Fruit fly (Drosophila melanogaster) whole organism, embryonic: ENCODE data around the gene ebd2.

ENCODE experiments used
- Adf1 ChIP-seq: fragments of 200-800 bp; sonication (Bioruptor generic); IDR thresholded peaks from 2 replicates; pipeline ENCODE4 v1.3.6; 2022; ENCODE audit warnings: missing biosample characterization, missing genetic modification characterization
- B-H2 ChIP-seq: fragments of 200-800 bp; sonication (Bioruptor generic); optimal IDR thresholded peaks from 2 replicates; lab custom pipeline; 2018; ENCODE audit warnings: missing biosample characterization, mild to moderate bottlenecking, missing genetic modification characterization
- CG10209 ChIP-seq: fragments of 200-800 bp; sonication (Bioruptor generic); optimal IDR thresholded peaks from 3 replicates; lab custom pipeline; 2017; ENCODE audit warnings: missing biosample characterization, mild to moderate bottlenecking, missing genetic modification characterization, missing genetic modification reagents
- CG10462 ChIP-seq: fragments of 200-800 bp; sonication (Bioruptor generic); optimal IDR thresholded peaks from 2 replicates; lab custom pipeline; 2016; ENCODE audit warnings: missing biosample characterization, missing genetic modification characterization
- CG10979 ChIP-seq: fragments of 200-800 bp; sonication (Bioruptor generic); optimal IDR thresholded peaks from 2 replicates; lab custom pipeline; 2018; ENCODE audit warnings: missing biosample characterization, mild to moderate bottlenecking, missing genetic modification characterization, moderate library complexity
- CG11560 ChIP-seq: fragments of 200-800 bp; sonication (Bioruptor generic); IDR thresholded peaks from 3 replicates; pipeline ENCODE4 v1.3.6; 2022; ENCODE audit warnings: missing biosample characterization, missing genetic modification characterization
- CG13775 ChIP-seq: fragments of 200-800 bp; sonication (Bioruptor generic); optimal IDR thresholded peaks from 3 replicates; lab custom pipeline; 2017; ENCODE audit warnings: missing biosample characterization, mild to moderate bottlenecking, missing genetic modification characterization
- CG13894 ChIP-seq: fragments of 200-800 bp; sonication (Bioruptor generic); optimal IDR thresholded peaks from 3 replicates; lab custom pipeline; 2018; ENCODE audit warnings: missing biosample characterization, mild to moderate bottlenecking, missing genetic modification characterization, moderate library complexity
- CG15011 ChIP-seq: fragments of 200-800 bp; sonication (Bioruptor generic); optimal IDR thresholded peaks from 3 replicates; lab custom pipeline; 2018; ENCODE audit warnings: missing biosample characterization, mild to moderate bottlenecking, missing genetic modification characterization
- CG17359 ChIP-seq: fragments of 200-800 bp; sonication (Bioruptor generic); optimal IDR thresholded peaks from 3 replicates; lab custom pipeline; 2018; ENCODE audit warnings: missing biosample characterization, mild to moderate bottlenecking, missing genetic modification characterization, moderate library complexity
- CG2889 ChIP-seq: fragments of 200-800 bp; sonication (Bioruptor generic); IDR thresholded peaks from 3 replicates; pipeline ENCODE4 v1.3.6; 2022; ENCODE audit warnings: missing biosample characterization, missing genetic modification characterization
- CG31224 ChIP-seq: fragments of 200-800 bp; sonication (Bioruptor generic); IDR thresholded peaks from 2 replicates; pipeline ENCODE4 v1.3.6; 2022; ENCODE audit warnings: missing biosample characterization, missing genetic modification characterization
- CG31388 ChIP-seq: fragments of 200-800 bp; sonication (Bioruptor generic); optimal IDR thresholded peaks from 2 replicates; lab custom pipeline; 2016; ENCODE audit warnings: missing biosample characterization, missing genetic modification characterization
- CG32532 ChIP-seq: fragments of 200-800 bp; sonication (Bioruptor generic); IDR thresholded peaks from 2 replicates; pipeline ENCODE4 v1.3.6; 2022; ENCODE audit warnings: missing biosample characterization, missing genetic modification characterization
- CG4282 ChIP-seq: fragments of 200-800 bp; sonication (Bioruptor generic); optimal IDR thresholded peaks from 2 replicates; lab custom pipeline; 2016; ENCODE audit warnings: missing biosample characterization, missing genetic modification characterization
- CG4854 ChIP-seq: fragments of 200-800 bp; sonication (Bioruptor generic); optimal IDR thresholded peaks from 2 replicates; lab custom pipeline; 2016; ENCODE audit warnings: missing biosample characterization, missing genetic modification characterization, inconsistent platforms
- CG6791 ChIP-seq: fragments of 200-800 bp; sonication (Bioruptor generic); IDR thresholded peaks from 3 replicates; pipeline ENCODE4 v1.3.6; 2022; ENCODE audit warnings: missing biosample characterization, missing genetic modification characterization; ENCODE audit not compliant: partially characterized antibody
- CG7839 ChIP-seq: fragments of 200-800 bp; sonication (Bioruptor generic); optimal IDR thresholded peaks from 3 replicates; lab custom pipeline; 2018; ENCODE audit warnings: missing biosample characterization, mild to moderate bottlenecking, missing genetic modification characterization, moderate library complexity
- CG8281 ChIP-seq: fragments of 200-800 bp; sonication (Bioruptor generic); optimal IDR thresholded peaks from 2 replicates; lab custom pipeline; 2018; ENCODE audit warnings: missing biosample characterization, mild to moderate bottlenecking, missing genetic modification characterization, moderate library complexity
- CG8290 ChIP-seq, 3 experiments: fragments of 200-800 bp; sonication (Bioruptor generic); optimal IDR thresholded peaks; 2 replicates each; lab custom pipeline; 2016 to 2019; ENCODE audit warnings: missing biosample characterization in 3 of 3, missing genetic modification characterization in 3 of 3, mild to moderate bottlenecking in 2 of 3, moderate library complexity in 1 of 3
- CG9437 ChIP-seq: fragments of 200-800 bp; sonication (Bioruptor generic); optimal IDR thresholded peaks from 2 replicates; lab custom pipeline; 2018; ENCODE audit warnings: missing biosample characterization, mild to moderate bottlenecking, missing genetic modification characterization
- CG9932 ChIP-seq: fragments of 200-800 bp; sonication (Bioruptor generic); IDR thresholded peaks from 2 replicates; pipeline ENCODE4 v1.3.6; 2022; ENCODE audit warnings: missing biosample characterization, missing genetic modification characterization
- Dip3 ChIP-seq: fragments of 200-800 bp; sonication (Bioruptor generic); optimal IDR thresholded peaks from 3 replicates; lab custom pipeline; 2016; ENCODE audit warnings: missing biosample characterization, missing genetic modification characterization
- ERR ChIP-seq: fragments of 200-800 bp; sonication (Bioruptor generic); optimal IDR thresholded peaks from 2 replicates; lab custom pipeline; 2016; ENCODE audit warnings: missing biosample characterization, missing genetic modification characterization
- HHEX ChIP-seq: fragments of 200-800 bp; sonication (Bioruptor generic); optimal IDR thresholded peaks from 3 replicates; lab custom pipeline; 2017; ENCODE audit warnings: missing biosample characterization, mild to moderate bottlenecking, missing genetic modification characterization, missing genetic modification reagents
- Hey ChIP-seq: fragments of 200-800 bp; sonication (Bioruptor generic); optimal IDR thresholded peaks from 3 replicates; lab custom pipeline; 2018; ENCODE audit warnings: missing biosample characterization, mild to moderate bottlenecking, missing genetic modification characterization
- HmgD ChIP-seq: fragments of 200-800 bp; sonication (Bioruptor generic); optimal IDR thresholded peaks from 3 replicates; lab custom pipeline; 2016; ENCODE audit warnings: missing biosample characterization, missing genetic modification characterization
- MESR4 ChIP-seq: fragments of 200-800 bp; sonication (Bioruptor generic); optimal IDR thresholded peaks from 2 replicates; lab custom pipeline; 2018; ENCODE audit warnings: missing biosample characterization, mild to moderate bottlenecking, missing genetic modification characterization, moderate library complexity
- PHDP ChIP-seq: fragments of 200-800 bp; sonication (Bioruptor generic); optimal IDR thresholded peaks from 3 replicates; lab custom pipeline; 2018; ENCODE audit warnings: missing biosample characterization, mild to moderate bottlenecking, missing genetic modification characterization, moderate library complexity
- Rfx ChIP-seq: fragments of 200-800 bp; sonication (Bioruptor generic); IDR thresholded peaks from 2 replicates; pipeline ENCODE4 v1.3.6; 2022; ENCODE audit warnings: missing biosample characterization, missing genetic modification characterization
- abd-A ChIP-seq: fragments of 200-800 bp; sonication (Bioruptor generic); optimal IDR thresholded peaks from 3 replicates; lab custom pipeline; 2019; ENCODE audit warnings: missing biosample characterization, mild to moderate bottlenecking, missing genetic modification characterization, moderate library complexity
- az2 ChIP-seq: fragments of 200-800 bp; sonication (Bioruptor generic); optimal IDR thresholded peaks from 3 replicates; lab custom pipeline; 2016; ENCODE audit warnings: missing biosample characterization, missing genetic modification characterization
- crc ChIP-seq: fragments of 200-800 bp; sonication (Bioruptor generic); optimal IDR thresholded peaks from 2 replicates; lab custom pipeline; 2016; ENCODE audit warnings: missing biosample characterization, missing genetic modification characterization
- dmrt99B ChIP-seq: fragments of 200-800 bp; sonication (Bioruptor generic); optimal IDR thresholded peaks from 2 replicates; lab custom pipeline; 2018; ENCODE audit warnings: missing biosample characterization, mild to moderate bottlenecking, missing genetic modification characterization, moderate library complexity
- fu2 ChIP-seq: fragments of 200-800 bp; sonication (Bioruptor generic); optimal IDR thresholded peaks from 2 replicates; lab custom pipeline; 2016; ENCODE audit warnings: missing biosample characterization, missing genetic modification characterization
- grau ChIP-seq: fragments of 200-800 bp; optimal IDR thresholded peaks from 3 replicates; lab custom pipeline; 2019; ENCODE audit warnings: missing biosample characterization, mild to moderate bottlenecking, missing genetic modification characterization, moderate library complexity
- gsb ChIP-seq: fragments of 200-800 bp; sonication (Bioruptor generic); IDR thresholded peaks from 2 replicates; pipeline ENCODE4 v1.3.6; 2022; ENCODE audit warnings: missing biosample characterization, missing genetic modification characterization
- kni ChIP-seq: fragments of 200-800 bp; sonication (Bioruptor generic); optimal IDR thresholded peaks from 3 replicates; lab custom pipeline; 2017; ENCODE audit warnings: mild to moderate bottlenecking, missing biosample characterization, missing genetic modification reagents, missing genetic modification characterization
- lola ChIP-seq, 3 experiments: fragments of >200 bp in 2 of 3; fragments of 200-800 bp in 1 of 3; sonication (Bioruptor generic) in 1 of 3; optimal IDR thresholded peaks; 2 replicates each; lab custom pipeline; 2017 to 2019; ENCODE audit warnings: missing biosample characterization in 3 of 3, missing genetic modification characterization in 3 of 3, mild to moderate bottlenecking in 1 of 3, moderate library complexity in 1 of 3
- nmo ChIP-seq: fragments of 200-800 bp; sonication (Bioruptor generic); optimal IDR thresholded peaks from 2 replicates; lab custom pipeline; 2018; ENCODE audit warnings: missing biosample characterization, mild to moderate bottlenecking, missing genetic modification characterization, moderate library complexity
- pb ChIP-seq: fragments of 200-800 bp; sonication (Bioruptor generic); optimal IDR thresholded peaks from 3 replicates; lab custom pipeline; 2016; ENCODE audit warnings: missing biosample characterization, missing genetic modification characterization
- pho ChIP-seq: fragments of 200-800 bp; sonication (Bioruptor generic); optimal IDR thresholded peaks from 2 replicates; lab custom pipeline; 2016; ENCODE audit warnings: missing biosample characterization, missing genetic modification characterization
- schlank ChIP-seq: fragments of 200-800 bp; sonication (Bioruptor generic); optimal IDR thresholded peaks from 2 replicates; lab custom pipeline; 2018; ENCODE audit warnings: missing biosample characterization, mild to moderate bottlenecking, missing genetic modification characterization
- ssp ChIP-seq: fragments of 200-800 bp; sonication (Bioruptor generic); IDR thresholded peaks from 2 replicates; pipeline ENCODE4 v1.3.6; 2022; ENCODE audit warnings: missing biosample characterization, missing genetic modification characterization
- tgo ChIP-seq: fragments of 200-800 bp; sonication (Bioruptor generic); IDR thresholded peaks from 3 replicates; pipeline ENCODE4 v1.3.6; 2022; ENCODE audit warnings: missing biosample characterization, missing genetic modification characterization
- tio ChIP-seq: fragments of 200-800 bp; sonication (Bioruptor generic); optimal IDR thresholded peaks from 2 replicates; lab custom pipeline; 2017; ENCODE audit warnings: missing biosample characterization, missing genetic modification characterization, inconsistent platforms
- tup ChIP-seq: fragments of 200-800 bp; sonication (Bioruptor generic); optimal IDR thresholded peaks from 2 replicates; lab custom pipeline; 2016; ENCODE audit warnings: missing biosample characterization, mild to moderate bottlenecking, missing genetic modification characterization, moderate library complexity
- twi ChIP-seq: fragments of 200-800 bp; optimal IDR thresholded peaks from 2 replicates; lab custom pipeline; 2019; ENCODE audit warnings: missing biosample characterization, mild to moderate bottlenecking, missing genetic modification characterization, moderate library complexity
- wor ChIP-seq: fragments of 200-800 bp; sonication (Bioruptor generic); IDR thresholded peaks from 2 replicates; pipeline ENCODE4 v1.3.6; 2022; ENCODE audit warnings: missing biosample characterization, missing genetic modification characterization

ebd2 gene

dm6 chr3L:21347197-21347831, 1.8 kb downstream of the ebd2 start (continued):
- TF ChIP-seq nmo = peak; percentile 50
- peak; percentile 32 for TF ChIP-seq fu2 (GFP tag; lab: Kevin White, UChicago)
- TF ChIP-seq lola (GFP tag; optimal IDR thresholded peaks at IDR 0.05; lab: Kevin White, UChicago) = peak in 1 of 3 experiments; percentile 57
- no peak for TF ChIP-seq CG2889
- TF ChIP-seq HmgD (GFP tag; lab: Kevin White, UChicago) = no peak
- TF ChIP-seq ssp (GFP tag; lab: Robert Waterston, UW) = peak; percentile 42
- TF ChIP-seq B-H2 (GFP tag; lab: Kevin White, UChicago) = no peak
- no peak for TF ChIP-seq crc (GFP tag; lab: Kevin White, UChicago)
- no peak for TF ChIP-seq twi (tag; lab: Kevin White, UChicago)
- peak; percentile 44 for TF ChIP-seq PHDP (tag; lab: Kevin White, UChicago)
- no peak for TF ChIP-seq abd-A (tag; lab: Kevin White, UChicago)
- no peak for TF ChIP-seq CG13894
- peak; percentile 40 for TF ChIP-seq CG10979
- TF ChIP-seq tup = no peak
- TF ChIP-seq CG13775 (GFP tag; lab: Kevin White, UChicago) = peak; percentile 47
- peak; percentile 53 for TF ChIP-seq CG9437 (GFP tag; lab: Kevin White, UChicago)
- TF ChIP-seq CG32532 (GFP tag; lab: Robert Waterston, UW) = peak; percentile 55; the same call in 1 of the 2 replicates
- TF ChIP-seq schlank = no peak
- no peak for TF ChIP-seq CG8290 (GFP tag; optimal IDR thresholded peaks at IDR 0.05; lab: Kevin White, UChicago)
- TF ChIP-seq CG8290 (tag; optimal IDR thresholded peaks at IDR 0.05; lab: Kevin White, UChicago) = peak in 1 of 2 experiments; percentile 68
- TF ChIP-seq CG4282 (GFP tag; lab: Kevin White, UChicago) = no peak
- no peak for TF ChIP-seq pb (GFP tag; lab: Kevin White, UChicago)
- no peak for TF ChIP-seq CG6791 (GFP tag; lab: Robert Waterston, UW)
- TF ChIP-seq Hey (tag; lab: Kevin White, UChicago) = no peak
- peak; percentile 30 for TF ChIP-seq Dip3 (GFP tag; lab: Kevin White, UChicago)
- peak; percentile 24 for TF ChIP-seq tio (GFP tag; lab: Kevin White, UChicago)
- TF ChIP-seq kni (GFP tag; lab: Kevin White, UChicago) = no peak
- no peak for TF ChIP-seq CG11560 (tag; lab: Robert Waterston, UW)
- TF ChIP-seq Rfx = peak; percentile 35; the same call in 1 of the 2 replicates
- peak; percentile 78 for TF ChIP-seq CG7839 (tag; lab: Kevin White, UChicago)
- TF ChIP-seq pho (GFP tag; lab: Kevin White, UChicago) = peak; percentile 3
- no peak for TF ChIP-seq CG15011 (GFP tag; lab: Kevin White, UChicago)
- peak; percentile 2 for TF ChIP-seq CG4854
- TF ChIP-seq CG17359 (tag; lab: Kevin White, UChicago) = peak; percentile 48
- no peak for TF ChIP-seq Adf1 (GFP tag; lab: Robert Waterston, UW)
- TF ChIP-seq CG10209 (GFP tag; lab: Kevin White, UChicago) = peak; percentile 64
- no peak for TF ChIP-seq MESR4 (GFP tag; lab: Kevin White, UChicago)
- no peak for TF ChIP-seq CG31224 (GFP tag; lab: Robert Waterston, UW)
- 0 out of 3 replicates have a peak, but pooled peaks have one; percentile 17 for TF ChIP-seq tgo (GFP tag; lab: Robert Waterston, UW)
- peak; percentile 82 for TF ChIP-seq dmrt99B
- TF ChIP-seq HHEX (GFP tag; lab: Kevin White, UChicago) = peak; percentile 42
- TF ChIP-seq grau = peak; percentile 57
- TF ChIP-seq wor = peak; percentile 19; the same call in 1 of the 2 replicates
- no peak for TF ChIP-seq CG8281 (tag; lab: Kevin White, UChicago)
- TF ChIP-seq gsb (GFP tag; lab: Robert Waterston, UW) = no peak
- TF ChIP-seq CG10462 (GFP tag; lab: Kevin White, UChicago) = no peak
- TF ChIP-seq az2 (GFP tag; lab: Kevin White, UChicago) = peak; percentile 61
- TF ChIP-seq ERR (GFP tag; lab: Kevin White, UChicago) = no peak
- TF ChIP-seq CG9932 (GFP tag; lab: Robert Waterston, UW) = 0 out of 2 replicates have a peak, but pooled peaks have one; percentile 9
- peak; percentile 39 for TF ChIP-seq CG31388
